Fruit fly (Drosophila melanogaster): Measurements from ENCODE around the gene CG12020.

dm6 chr3L:1822365-1822764, 25.3 kb downstream of the CG12020 start:
- TF ChIP-seq CG14655 (GFP tag; optimal IDR thresholded peaks at IDR 0.05) = no peak
- no peak for TF ChIP-seq CG17806 (tag; optimal IDR thresholded peaks at IDR 0.05)
- TF ChIP-seq Pif1A (GFP tag; optimal IDR thresholded peaks at IDR 0.05) = no peak
- no peak for TF ChIP-seq Ets98B (GFP tag; IDR thresholded peaks at IDR 0.05)
- peak; percentile 22 for TF ChIP-seq EcR (GFP tag; optimal IDR thresholded peaks at IDR 0.05)
- 0 out of 3 replicates have a peak, but pooled peaks have one; percentile 19 for TF ChIP-seq CG4496 (GFP tag; IDR thresholded peaks at IDR 0.05)
- no peak for TF ChIP-seq gl (tag; optimal IDR thresholded peaks at IDR 0.05)
- TF ChIP-seq fd96Ca (GFP tag; IDR thresholded peaks at IDR 0.05) = no peak
- no peak for TF ChIP-seq CG10348 (GFP tag; IDR thresholded peaks at IDR 0.05)
